Worm (Caenorhabditis elegans): ENCODE results near the gene F41G3.10.
A peak's percentile ranks its signal among the peaks of the same experiment; 100 is the strongest.

DNA sequence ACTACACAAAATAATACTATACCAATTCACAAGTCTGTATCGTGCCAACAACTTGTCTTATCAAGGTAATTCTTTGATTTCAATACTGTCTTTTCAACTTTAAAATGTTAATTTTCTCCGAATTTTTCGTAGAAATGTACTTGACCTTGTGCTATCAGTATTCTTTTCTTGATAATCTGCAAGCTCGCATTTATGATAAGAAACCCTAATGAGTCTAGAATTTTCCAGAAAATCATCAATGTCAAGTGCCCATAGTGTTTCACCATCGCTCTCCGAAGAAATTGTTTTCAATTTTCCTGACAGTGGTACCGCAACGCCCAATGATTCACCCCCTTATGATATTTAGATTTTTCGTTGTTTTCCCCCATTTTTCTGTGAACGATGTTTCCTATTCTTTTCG, 31.9 kb upstream of the F41G3.10 start:
- no peak for TF ChIP-seq T07F8.4 (tag; optimal IDR thresholded peaks at IDR 0.05)
- TF ChIP-seq ama-1 (optimal IDR thresholded peaks at IDR 0.05): no peak
- TF ChIP-seq ama-1 (GFP tag; optimal IDR thresholded peaks at IDR 0.05): no peak
- TF ChIP-seq ztf-26 (tag; optimal IDR thresholded peaks at IDR 0.05): no peak
- no peak for TF ChIP-seq unc-62 (GFP tag; optimal IDR thresholded peaks at IDR 0.05)
- TF ChIP-seq bed-1 (GFP tag; IDR thresholded peaks at IDR 0.05): no peak
- no peak for TF ChIP-seq nhr-179 (tag; optimal IDR thresholded peaks at IDR 0.05)
- TF ChIP-seq nfya-1 (tag; optimal IDR thresholded peaks at IDR 0.05; ENCODE audit: borderline replicate concordance, insufficient read depth): no peak
- TF ChIP-seq nhr-80 (tag; optimal IDR thresholded peaks at IDR 0.05): peak; percentile 44
- no peak for TF ChIP-seq attf-5 (GFP tag; optimal IDR thresholded peaks at IDR 0.05)
- no peak for TF ChIP-seq nfyb-1 (GFP tag; IDR thresholded peaks at IDR 0.05)
- TF ChIP-seq snpc-1.3 (tag; optimal IDR thresholded peaks at IDR 0.05; ENCODE audit: insufficient read depth): no peak
- no peak for TF ChIP-seq lir-1 (GFP tag; conservative IDR thresholded peaks at IDR 0.05)
- no peak for TF ChIP-seq snpc-4 (GFP tag; optimal IDR thresholded peaks at IDR 0.05)
- no peak for TF ChIP-seq snpc-4 (tag; optimal IDR thresholded peaks at IDR 0.05)
- TF ChIP-seq snpc-3.4 (tag; optimal IDR thresholded peaks at IDR 0.05): no peak

Data from whole organism, young adult.